Worm (Caenorhabditis elegans) whole organism, L3 larva: ENCODE data around the gene clc-6.

Experiments
- lin-15B ChIP-seq: fragments of 150-350 bp; optimal IDR thresholded peaks from 2 replicates; lab custom pipeline; 2014; ENCODE audit warnings: missing biosample characterization, missing genetic modification characterization
- lin-39 ChIP-seq: fragments of 150-350 bp; optimal IDR thresholded peaks from 2 replicates; lab custom pipeline; 2018; ENCODE audit warnings: missing biosample characterization, missing genetic modification reagents, missing genetic modification characterization

ce11 chrV:11209452-11210188 is 13.6 kb upstream of the clc-6 start:
- TF ChIP-seq lin-15B (tag; lab: Kevin White, UChicago) (no peak), lin-39 (tag; lab: Kevin White, UChicago) (no peak)
